Worm (Caenorhabditis elegans) whole organism, late embryonic: Measurements from ENCODE around the gene ZK546.19.

Experiments used
- K09A11.1 ChIP-seq: sonication (generic microtip); optimal IDR thresholded peaks from 2 replicates; lab custom pipeline; 2017; ENCODE audit warnings: antibody characterized with exemption, mild to moderate bottlenecking, missing genetic modification characterization, missing compliant biosample characterization; ENCODE audit not compliant: insufficient read depth
- T23F11.4 ChIP-seq: fragments of 200-800 bp; sonication (Bioruptor generic); optimal IDR thresholded peaks from 2 replicates; lab custom pipeline; 2018; ENCODE audit warnings: mild to moderate bottlenecking, missing genetic modification characterization, missing compliant biosample characterization
- Y22D7AL.16 ChIP-seq: sonication (generic microtip); optimal IDR thresholded peaks from 2 replicates; lab custom pipeline; 2016; ENCODE audit warnings: missing genetic modification characterization, missing compliant biosample characterization
- ahr-1 ChIP-seq: sonication (generic microtip); optimal IDR thresholded peaks from 2 replicates; lab custom pipeline; 2016; ENCODE audit warnings: missing genetic modification characterization, missing compliant biosample characterization
- ceh-18 ChIP-seq: sonication (generic microtip); optimal IDR thresholded peaks from 2 replicates; lab custom pipeline; 2016; ENCODE audit warnings: missing genetic modification characterization, missing compliant biosample characterization
- ceh-2 ChIP-seq: sonication (generic microtip); optimal IDR thresholded peaks from 2 replicates; lab custom pipeline; 2016; ENCODE audit warnings: missing genotype, missing genetic modification characterization, missing compliant biosample characterization
- ceh-22 ChIP-seq: sonication (generic microtip); optimal IDR thresholded peaks from 2 replicates; lab custom pipeline; 2017; ENCODE audit warnings: missing biosample characterization, missing genetic modification characterization
- fkh-10 ChIP-seq: fragments of 150-350 bp; optimal IDR thresholded peaks from 2 replicates; lab custom pipeline; 2014; ENCODE audit warnings: missing biosample characterization, missing genetic modification reagents, missing genetic modification characterization
- nhr-11 ChIP-seq: fragments of 150-350 bp; optimal IDR thresholded peaks from 2 replicates; lab custom pipeline; 2014; ENCODE audit warnings: missing biosample characterization, missing genetic modification characterization
- syd-9 ChIP-seq: sonication (generic microtip); optimal IDR thresholded peaks from 2 replicates; lab custom pipeline; 2016; ENCODE audit warnings: mild to moderate bottlenecking, missing genetic modification characterization, moderate library complexity, missing compliant biosample characterization

DNA sequence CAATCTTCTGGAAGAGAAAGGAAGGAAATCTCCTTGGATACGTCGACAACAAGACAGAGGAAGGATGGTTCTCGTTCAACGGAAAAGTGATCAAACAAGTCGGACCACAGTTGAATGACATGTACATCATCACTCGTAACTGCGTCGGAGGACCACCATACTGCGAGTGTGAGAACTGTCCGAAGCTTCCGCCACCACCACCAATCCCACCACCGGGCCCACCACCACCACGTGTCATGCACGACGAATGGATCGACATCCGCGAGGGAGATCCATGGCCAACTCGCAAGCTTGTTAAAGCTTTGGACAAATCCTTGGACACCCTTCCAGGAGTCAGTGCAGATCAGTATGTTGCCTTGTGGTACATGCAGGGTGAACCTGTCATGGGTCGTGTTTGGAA, 10.2 kb upstream of the ZK546.19 start:
- no peak for TF ChIP-seq Y22D7AL.16 (tag; lab: Kevin White, UChicago)
- TF ChIP-seq fkh-10 (GFP tag; lab: Kevin White, UChicago) = no peak
- no peak for TF ChIP-seq ceh-22
- no peak for TF ChIP-seq syd-9 (tag; lab: Kevin White, UChicago)
- no peak for TF ChIP-seq ahr-1 (tag; lab: Kevin White, UChicago)
- no peak for TF ChIP-seq K09A11.1 (tag; lab: Kevin White, UChicago)
- no peak for TF ChIP-seq ceh-18
- TF ChIP-seq nhr-11 (tag; lab: Kevin White, UChicago) = no peak
- no peak for TF ChIP-seq T23F11.4
- TF ChIP-seq ceh-2 (tag; lab: Kevin White, UChicago) = no peak
